Worm (Caenorhabditis elegans) whole organism, L3 larva: ENCODE measurements around the gene sup-26.

Experiments
- ZK546.5 ChIP-seq: sonication (generic microtip); optimal IDR thresholded peaks from 2 replicates; lab custom pipeline; 2017; ENCODE audit warnings: missing biosample characterization, missing genetic modification characterization
- ceh-9 ChIP-seq: sonication (generic microtip); optimal IDR thresholded peaks from 2 replicates; lab custom pipeline; 2018; ENCODE audit warnings: missing biosample characterization, missing genetic modification characterization
- egl-5 ChIP-seq: fragments of 150-350 bp; optimal IDR thresholded peaks from 2 replicates; lab custom pipeline; 2017; ENCODE audit warnings: missing biosample characterization, missing genetic modification reagents, missing genetic modification characterization, inconsistent platforms
- nfya-1 ChIP-seq: sonication (generic microtip); optimal IDR thresholded peaks from 2 replicates; lab custom pipeline; 2017; ENCODE audit warnings: missing genetic modification characterization, mild to moderate bottlenecking, missing compliant biosample characterization, antibody characterized with exemption, moderate library complexity; ENCODE audit not compliant: insufficient read depth
- nhr-237 ChIP-seq: fragments of 150-350 bp; optimal IDR thresholded peaks from 2 replicates; lab custom pipeline; 2014; ENCODE audit warnings: missing biosample characterization, missing genetic modification characterization
- pha-4 ChIP-seq: fragments of 150-350 bp; optimal IDR thresholded peaks from 2 replicates; lab custom pipeline; 2014; ENCODE audit warnings: missing biosample characterization, missing genetic modification reagents, missing genetic modification characterization
- sea-2 ChIP-seq: fragments of 150-350 bp; sonication (generic microtip); optimal IDR thresholded peaks from 4 replicates; lab custom pipeline; 2014; ENCODE audit warnings: missing biosample characterization, missing genetic modification reagents, missing genetic modification characterization
- zag-1 ChIP-seq: fragments of 150-350 bp; optimal IDR thresholded peaks from 2 replicates; lab custom pipeline; 2014; ENCODE audit warnings: missing biosample characterization, missing genetic modification characterization

ce11 chrIII:4314502-4314901, 34.5 kb upstream of the sup-26 start:
- no peak for TF ChIP-seq nfya-1 (tag; lab: Kevin White, UChicago)
- no peak for TF ChIP-seq egl-5 (tag; lab: Kevin White, UChicago)
- no peak for TF ChIP-seq ZK546.5 (tag; lab: Kevin White, UChicago)
- TF ChIP-seq ceh-9 (tag; lab: Kevin White, UChicago) = no peak
- TF ChIP-seq sea-2 = no peak
- TF ChIP-seq zag-1 (tag; lab: Kevin White, UChicago) = no peak
- TF ChIP-seq pha-4 = no peak
- no peak for TF ChIP-seq nhr-237 (tag; lab: Kevin White, UChicago)
